Worm (Caenorhabditis elegans) whole organism, midembryonic: Measurements from ENCODE around the gene ZK1307.3.

Experiments used
- T22C8.4 ChIP-seq: fragments of 200-800 bp; sonication (Bioruptor generic); IDR thresholded peaks from 2 replicates; pipeline ENCODE4 v1.3.6; 2022; ENCODE audit warnings: missing genetic modification characterization, missing compliant biosample characterization
- cog-1 ChIP-seq: sonication (generic microtip); optimal IDR thresholded peaks from 2 replicates; lab custom pipeline; 2016; ENCODE audit warnings: missing genetic modification characterization, missing compliant biosample characterization
- flt-1 ChIP-seq: fragments of 200-800 bp; sonication (Bioruptor generic); IDR thresholded peaks from 2 replicates; pipeline ENCODE4 v1.3.6; 2022; ENCODE audit warnings: missing genetic modification characterization, missing compliant biosample characterization
- tab-1 ChIP-seq: fragments of 200-800 bp; sonication (Bioruptor generic); IDR thresholded peaks from 2 replicates; pipeline ENCODE4 v1.3.6; 2022; ENCODE audit warnings: missing genetic modification characterization, missing compliant biosample characterization
- ztf-23 ChIP-seq: fragments of 200-800 bp; sonication (Bioruptor generic); IDR thresholded peaks from 2 replicates; pipeline ENCODE4 v1.3.6; 2022; ENCODE audit warnings: missing genetic modification reagents, missing genetic modification characterization, missing compliant biosample characterization

DNA sequence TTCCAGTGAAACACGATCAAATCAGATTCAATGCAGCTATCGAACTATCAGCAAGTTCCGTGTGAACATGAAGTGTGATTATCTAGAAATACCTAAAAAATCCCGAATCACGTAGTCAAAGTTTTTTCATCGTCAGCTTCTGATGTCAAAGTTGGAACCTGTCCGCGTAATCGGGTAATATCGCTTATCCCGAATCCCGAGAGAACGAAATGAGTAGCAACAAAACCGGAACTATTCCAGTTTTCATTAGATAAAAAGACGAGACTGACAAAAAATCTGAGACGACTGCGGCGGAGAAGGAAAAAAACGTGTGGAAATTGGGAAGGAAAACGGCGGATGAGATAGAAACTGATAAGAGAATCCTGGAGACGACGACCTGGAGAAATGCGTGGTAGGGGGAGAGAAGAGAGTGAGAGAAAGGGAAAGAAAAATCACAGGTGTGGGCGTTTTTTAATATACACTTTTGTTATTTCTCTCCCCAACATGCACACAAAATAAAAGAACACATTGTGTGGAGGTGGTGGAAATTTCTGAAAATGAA lies 32.8 kb downstream of the ZK1307.3 start:
- no peak for TF ChIP-seq flt-1
- TF ChIP-seq T22C8.4 (GFP tag; lab: Robert Waterston, UW) = no peak
- TF ChIP-seq tab-1 (GFP tag; lab: Robert Waterston, UW) = no peak
- TF ChIP-seq cog-1 (tag; lab: Kevin White, UChicago) = no peak
- TF ChIP-seq ztf-23 = no peak
